Worm (Caenorhabditis elegans) whole organism, L1 larva: Measurements from ENCODE around the gene R52.6.
A peak's percentile ranks its signal among the peaks of the same experiment; 100 is the strongest.

Experiments
- C34B4.2 ChIP-seq: sonication (generic microtip); optimal IDR thresholded peaks from 2 replicates; lab custom pipeline; 2017; ENCODE audit warnings: mild to moderate bottlenecking, missing genetic modification characterization, missing compliant biosample characterization
- F16B12.6 ChIP-seq: fragments of 150-350 bp; optimal IDR thresholded peaks from 2 replicates; lab custom pipeline; 2014; ENCODE audit warnings: missing biosample characterization, missing genetic modification characterization
- aha-1 ChIP-seq: fragments of 150-350 bp; optimal IDR thresholded peaks from 2 replicates; lab custom pipeline; 2014; ENCODE audit warnings: missing biosample characterization, missing genetic modification characterization
- ama-1 ChIP-seq: fragments of 150-350 bp; optimal IDR thresholded peaks from 2 replicates; lab custom pipeline; 2014
- blmp-1 ChIP-seq: fragments of 150-350 bp; optimal IDR thresholded peaks from 2 replicates; lab custom pipeline; 2014; ENCODE audit warnings: missing biosample characterization, missing genetic modification characterization
- ceh-63 ChIP-seq: fragments of 200-800 bp; sonication (Bioruptor generic); optimal IDR thresholded peaks from 2 replicates; lab custom pipeline; 2018; ENCODE audit warnings: mild to moderate bottlenecking, missing genetic modification characterization, missing compliant biosample characterization
- ces-1 ChIP-seq: fragments of 150-350 bp; optimal IDR thresholded peaks from 2 replicates; lab custom pipeline; 2014; ENCODE audit warnings: missing biosample characterization, missing genetic modification reagents, missing genetic modification characterization
- efl-1 ChIP-seq, 4 experiments: fragments of 150-350 bp; optimal IDR thresholded peaks in 3 of 4; peaks in 1 of 4; 1 replicate in 1 of 4; 2 replicates in 3 of 4; lab custom pipeline; 2014; ENCODE audit warnings: missing biosample characterization in 2 of 4, missing genetic modification characterization in 2 of 4, missing genetic modification reagents in 2 of 4
- egl-13 ChIP-seq: sonication (generic microtip); optimal IDR thresholded peaks from 2 replicates; lab custom pipeline; 2016; ENCODE audit warnings: missing genotype, missing genetic modification reagents, missing genetic modification characterization, missing compliant biosample characterization
- elt-2 ChIP-seq: sonication (generic microtip); optimal IDR thresholded peaks from 2 replicates; lab custom pipeline; 2016; ENCODE audit warnings: missing genetic modification characterization, mild to moderate bottlenecking, inconsistent platforms, missing compliant biosample characterization, missing genetic modification reagents
- elt-3 ChIP-seq, 6 experiments: fragments of 150-350 bp in 1 of 6; sonication (generic microtip); optimal IDR thresholded peaks; 2 replicates each; lab custom pipeline; 2017 to 2018; ENCODE audit warnings: missing biosample characterization in 6 of 6, missing genetic modification characterization in 6 of 6, inconsistent platforms in 1 of 6
- fkh-4 ChIP-seq: sonication (generic microtip); optimal IDR thresholded peaks from 2 replicates; lab custom pipeline; 2016; ENCODE audit warnings: missing compliant biosample characterization, missing genetic modification characterization, borderline replicate concordance
- fkh-8 ChIP-seq: sonication (generic microtip); optimal IDR thresholded peaks from 2 replicates; lab custom pipeline; 2016; ENCODE audit warnings: mild to moderate bottlenecking, missing genetic modification characterization, missing compliant biosample characterization
- fos-1 ChIP-seq: fragments of 150-350 bp; optimal IDR thresholded peaks from 2 replicates; lab custom pipeline; 2014; ENCODE audit warnings: missing biosample characterization, missing genetic modification characterization
- grh-1 ChIP-seq: fragments of 200-800 bp; sonication (Bioruptor generic); IDR thresholded peaks from 2 replicates; pipeline ENCODE4 v1.3.6; 2022; ENCODE audit warnings: missing genetic modification reagents, missing genetic modification characterization, missing compliant biosample characterization
- irx-1 ChIP-seq: sonication (generic microtip); optimal IDR thresholded peaks from 2 replicates; lab custom pipeline; 2016; ENCODE audit warnings: missing genetic modification characterization, missing compliant biosample characterization
- lin-15B ChIP-seq: fragments of 150-350 bp; sonication (generic microtip); optimal IDR thresholded peaks from 3 replicates; lab custom pipeline; 2014; ENCODE audit warnings: missing biosample characterization, missing genetic modification characterization
- lin-39 ChIP-seq: fragments of 150-350 bp; optimal IDR thresholded peaks from 2 replicates; lab custom pipeline; 2014; ENCODE audit warnings: missing biosample characterization, missing genetic modification reagents, missing genetic modification characterization
- lsy-2 ChIP-seq, 2 experiments: fragments of 150-350 bp; optimal IDR thresholded peaks; 2 replicates each; lab custom pipeline; 2014; ENCODE audit warnings: missing biosample characterization in 2 of 2, missing genetic modification characterization in 2 of 2
- mab-9 ChIP-seq: fragments of 200-800 bp; sonication (Bioruptor generic); IDR thresholded peaks from 2 replicates; pipeline ENCODE4 v1.3.6; 2022; ENCODE audit warnings: missing genetic modification reagents, missing genetic modification characterization, missing compliant biosample characterization
- mef-2 ChIP-seq: fragments of 150-350 bp; optimal IDR thresholded peaks from 2 replicates; lab custom pipeline; 2014; ENCODE audit warnings: missing biosample characterization, missing genetic modification characterization
- mep-1 ChIP-seq: fragments of 150-350 bp; optimal IDR thresholded peaks from 2 replicates; lab custom pipeline; 2014; ENCODE audit warnings: missing biosample characterization, missing genetic modification characterization
- nhr-11 ChIP-seq: fragments of 150-350 bp; optimal IDR thresholded peaks from 2 replicates; lab custom pipeline; 2014; ENCODE audit warnings: missing biosample characterization, missing genetic modification characterization
- nhr-19 ChIP-seq: fragments of 200-800 bp; sonication (Bioruptor generic); conservative IDR thresholded peaks from 2 replicates; pipeline ENCODE4 v1.3.6; 2022; ENCODE audit warnings: missing genetic modification characterization, missing compliant biosample characterization
- nhr-20 ChIP-seq: sonication (generic microtip); optimal IDR thresholded peaks from 2 replicates; lab custom pipeline; 2016; ENCODE audit warnings: mild to moderate bottlenecking, missing genetic modification characterization, missing compliant biosample characterization
- nhr-28 ChIP-seq: fragments of 150-350 bp; optimal IDR thresholded peaks from 2 replicates; lab custom pipeline; 2014; ENCODE audit warnings: missing biosample characterization, missing genetic modification characterization
- nhr-76 ChIP-seq: sonication (generic microtip); optimal IDR thresholded peaks from 2 replicates; lab custom pipeline; 2017; ENCODE audit warnings: missing biosample characterization, missing genetic modification characterization
- nhr-77 ChIP-seq: fragments of 150-350 bp; optimal IDR thresholded peaks from 2 replicates; lab custom pipeline; 2014; ENCODE audit warnings: missing biosample characterization, missing genetic modification characterization
- nhr-84 ChIP-seq: sonication (generic microtip); optimal IDR thresholded peaks from 2 replicates; lab custom pipeline; 2017; ENCODE audit warnings: missing biosample characterization, missing genetic modification characterization
- nhr-85 ChIP-seq: sonication (generic microtip); peaks from one replicate; lab custom pipeline; 2016; ENCODE audit warnings: missing genetic modification characterization, inconsistent platforms, missing compliant biosample characterization
- nhr-90 ChIP-seq: sonication (generic microtip); optimal IDR thresholded peaks from 2 replicates; lab custom pipeline; 2016; ENCODE audit warnings: mild to moderate bottlenecking, missing genetic modification characterization, missing compliant biosample characterization; ENCODE audit not compliant: poor library complexity
- rnt-1 ChIP-seq: sonication (generic microtip); optimal IDR thresholded peaks from 2 replicates; lab custom pipeline; 2016; ENCODE audit warnings: mild to moderate bottlenecking, missing genetic modification characterization, moderate library complexity, missing compliant biosample characterization
- snpc-4 ChIP-seq: fragments of 150-350 bp; optimal IDR thresholded peaks from 2 replicates; lab custom pipeline; 2014; ENCODE audit warnings: missing biosample characterization, missing genetic modification characterization
- sox-4 ChIP-seq: sonication (generic microtip); optimal IDR thresholded peaks from 2 replicates; lab custom pipeline; 2016; ENCODE audit warnings: missing genetic modification characterization, missing compliant biosample characterization
- unc-130 ChIP-seq: fragments of 150-350 bp; optimal IDR thresholded peaks from 2 replicates; lab custom pipeline; 2017; ENCODE audit warnings: missing biosample characterization, missing genetic modification characterization, inconsistent platforms
- unc-30 ChIP-seq: sonication (generic microtip); optimal IDR thresholded peaks from 2 replicates; lab custom pipeline; 2017; ENCODE audit warnings: missing biosample characterization, missing genetic modification characterization
- xbp-1 ChIP-seq: sonication (generic microtip); optimal IDR thresholded peaks from 2 replicates; lab custom pipeline; 2016; ENCODE audit warnings: missing genetic modification characterization, missing compliant biosample characterization
- zag-1 ChIP-seq: fragments of 150-350 bp; optimal IDR thresholded peaks from 2 replicates; lab custom pipeline; 2014; ENCODE audit warnings: missing biosample characterization, missing genetic modification characterization
- zip-4 ChIP-seq: fragments of 200-800 bp; sonication (Bioruptor generic); optimal IDR thresholded peaks from 2 replicates; lab custom pipeline; 2018; ENCODE audit warnings: mild to moderate bottlenecking, missing genetic modification characterization, moderate library complexity, missing compliant biosample characterization
- ztf-11 ChIP-seq, 2 experiments: sonication (generic microtip); optimal IDR thresholded peaks; 2 replicates each; lab custom pipeline; 2016 to 2017; ENCODE audit warnings: missing genetic modification characterization in 2 of 2, missing biosample characterization in 1 of 2, missing compliant biosample characterization in 1 of 2
- ztf-4 ChIP-seq: fragments of 150-350 bp; optimal IDR thresholded peaks from 2 replicates; lab custom pipeline; 2014; ENCODE audit warnings: missing biosample characterization, missing genetic modification characterization

The R52.6 gene

ce11 chrII:2122762-2123161 lies 9.9 kb upstream of the R52.6 start:
- no peak for TF ChIP-seq elt-3 (tag; optimal IDR thresholded peaks at IDR 0.05; lab: Kevin White, UChicago)
- TF ChIP-seq elt-2 (tag; lab: Kevin White, UChicago) = peak; percentile 39
- TF ChIP-seq sox-4 = no peak
- TF ChIP-seq ama-1 (lab: Kevin White, UChicago) = no peak
- no peak for TF ChIP-seq nhr-84
- no peak for TF ChIP-seq lsy-2 (tag; optimal IDR thresholded peaks at IDR 0.05; lab: Kevin White, UChicago)

- TF ChIP-seq nhr-28 (no peak), elt-2 (tag; lab: Kevin White, UChicago) (peak; percentile 32), efl-1 (optimal IDR thresholded peaks at IDR 0.05; lab: Kevin White, UChicago) (no peak), efl-1 (GFP tag; optimal IDR thresholded peaks at IDR 0.05 in 1 of 2; lab: Kevin White, UChicago) (peak in 1 of 2 experiments; percentile 42)
Measured at ce11 chrII:2122091-2122490, 9.2 kb upstream of the R52.6 start, which contains the start of gene math-37. Gene math-37 (minus strand): TSS chrII:2122191.

ce11 chrII:2116794-2117193 lies 3.9 kb upstream of the R52.6 start, which contains the start of gene srh-195:
Gene srh-195 (minus strand): TSS chrII:2116894.
- TF ChIP-seq xbp-1 (tag; lab: Kevin White, UChicago) (no peak), ztf-4 (tag; lab: Kevin White, UChicago) (no peak), elt-2 (tag; lab: Kevin White, UChicago) (no peak), unc-130 (tag; lab: Kevin White, UChicago) (no peak), nhr-85 (tag; lab: Kevin White, UChicago) (no peak), aha-1 (tag; lab: Kevin White, UChicago) (no peak), fkh-4 (tag; lab: Kevin White, UChicago) (no peak), mef-2 (tag; lab: Kevin White, UChicago) (no peak), mab-9 (no peak), lin-39 (no peak), fos-1 (tag; lab: Kevin White, UChicago) (no peak), nhr-11 (tag; lab: Kevin White, UChicago) (no peak), nhr-76 (tag; lab: Kevin White, UChicago) (no peak), egl-13 (tag; lab: Kevin White, UChicago) (no peak), rnt-1 (tag; lab: Kevin White, UChicago) (no peak)

ce11 chrII:2114488-2114887 lies 1.6 kb upstream of the R52.6 start:
- TF ChIP-seq unc-30 = no peak
- no peak for TF ChIP-seq ztf-4 (tag; lab: Kevin White, UChicago)
- no peak for TF ChIP-seq ztf-11 (tag; optimal IDR thresholded peaks at IDR 0.05; lab: Kevin White, UChicago)
- TF ChIP-seq snpc-4 (tag; lab: Kevin White, UChicago) = no peak
- TF ChIP-seq zip-4 = no peak
- no peak for TF ChIP-seq nhr-77
- no peak for TF ChIP-seq C34B4.2
- TF ChIP-seq F16B12.6 (tag; lab: Kevin White, UChicago) = no peak
- TF ChIP-seq fkh-8 (tag; lab: Kevin White, UChicago) = no peak
- TF ChIP-seq nhr-19 (GFP tag; lab: Robert Waterston, UW) = no peak
- TF ChIP-seq mef-2 (tag; lab: Kevin White, UChicago) = no peak

- TF ChIP-seq blmp-1 (tag; lab: Kevin White, UChicago) (peak; percentile 54), grh-1 (GFP tag; lab: Robert Waterston, UW) (no peak), zip-4 (no peak)
Measured at ce11 chrII:2109943-2110342, 2.9 kb downstream of the R52.6 start, which contains the start of gene R52.5. Gene R52.5 (minus strand): TSS chrII:2110043.

- TF ChIP-seq nhr-90 (tag; lab: Kevin White, UChicago) = no peak
- no peak for TF ChIP-seq nhr-20 (tag; lab: Kevin White, UChicago)
- TF ChIP-seq xbp-1 (tag; lab: Kevin White, UChicago) = no peak
- TF ChIP-seq lin-15B (tag; lab: Kevin White, UChicago) = no peak
- TF ChIP-seq zag-1 (tag; lab: Kevin White, UChicago) = no peak
- TF ChIP-seq mab-9 = no peak
- TF ChIP-seq nhr-84 = no peak
- no peak for TF ChIP-seq mep-1 (tag; lab: Kevin White, UChicago)
- TF ChIP-seq irx-1 (tag; lab: Kevin White, UChicago) = no peak
- no peak for TF ChIP-seq C34B4.2
- TF ChIP-seq ceh-63 (GFP tag; lab: Kevin White, UChicago) = no peak
- TF ChIP-seq ces-1 (GFP tag; lab: Kevin White, UChicago) = no peak
Measured at ce11 chrII:2108295-2108694, 4.6 kb downstream of the R52.6 start, which contains the start of gene R52.4. Gene R52.4 (minus strand): TSS chrII:2108395.
